Worm (Caenorhabditis elegans) whole organism, mixed stage, embryonic: Measurements from ENCODE around the gene F09G2.2.

Experiments
- M03D4.4 ChIP-seq: sonication (generic microtip); optimal IDR thresholded peaks from 2 replicates; lab custom pipeline; 2017; ENCODE audit warnings: mild to moderate bottlenecking, missing genetic modification characterization, missing compliant biosample characterization
- bed-3 ChIP-seq: fragments of 200-800 bp; sonication (Bioruptor generic); optimal IDR thresholded peaks from 3 replicates; lab custom pipeline; 2018; ENCODE audit warnings: mild to moderate bottlenecking, missing genetic modification characterization, moderate library complexity, missing compliant biosample characterization
- blmp-1 ChIP-seq: fragments of 150-350 bp; optimal IDR thresholded peaks from 2 replicates; lab custom pipeline; 2014; ENCODE audit warnings: missing biosample characterization, missing genetic modification characterization
- ceh-39 ChIP-seq: fragments of 150-350 bp; optimal IDR thresholded peaks from 2 replicates; lab custom pipeline; 2014; ENCODE audit warnings: missing biosample characterization, missing genetic modification characterization
- ceh-43 ChIP-seq: fragments of 200-800 bp; sonication (Bioruptor generic); optimal IDR thresholded peaks from 2 replicates; lab custom pipeline; 2018; ENCODE audit warnings: mild to moderate bottlenecking, missing genetic modification characterization, moderate library complexity, missing compliant biosample characterization
- ces-1 ChIP-seq: fragments of 150-350 bp; optimal IDR thresholded peaks from 2 replicates; lab custom pipeline; 2014; ENCODE audit warnings: missing biosample characterization, missing genetic modification reagents, missing genetic modification characterization
- cnd-1 ChIP-seq: fragments of 200-800 bp; sonication (Bioruptor generic); optimal IDR thresholded peaks from 2 replicates; lab custom pipeline; 2018; ENCODE audit warnings: mild to moderate bottlenecking, missing genetic modification characterization, missing compliant biosample characterization
- drap-1 ChIP-seq: fragments of 200-800 bp; sonication (Bioruptor generic); optimal IDR thresholded peaks from 3 replicates; lab custom pipeline; 2018; ENCODE audit warnings: mild to moderate bottlenecking, missing genetic modification characterization, missing compliant biosample characterization
- elt-1 ChIP-seq: sonication (generic microtip); optimal IDR thresholded peaks from 2 replicates; lab custom pipeline; 2017; ENCODE audit warnings: missing genetic modification characterization, mild to moderate bottlenecking, missing compliant biosample characterization, antibody characterized with exemption, moderate library complexity, borderline replicate concordance; ENCODE audit not compliant: insufficient read depth
- elt-3 ChIP-seq: fragments of 150-350 bp; optimal IDR thresholded peaks from 2 replicates; lab custom pipeline; 2014; ENCODE audit warnings: missing biosample characterization, missing genetic modification characterization
- ham-2 ChIP-seq: fragments of 200-800 bp; sonication (Bioruptor generic); optimal IDR thresholded peaks from 2 replicates; lab custom pipeline; 2018; ENCODE audit warnings: mild to moderate bottlenecking, missing genetic modification characterization, missing compliant biosample characterization
- hlh-1 ChIP-seq: fragments of 150-350 bp; optimal IDR thresholded peaks from 2 replicates; lab custom pipeline; 2014; ENCODE audit warnings: missing biosample characterization, missing genetic modification reagents, missing genetic modification characterization
- lin-13 ChIP-seq: fragments of 150-350 bp; optimal IDR thresholded peaks from 2 replicates; lab custom pipeline; 2014; ENCODE audit warnings: missing biosample characterization, missing genetic modification characterization
- lin-32 ChIP-seq: fragments of 200-800 bp; sonication (Bioruptor generic); optimal IDR thresholded peaks from 2 replicates; lab custom pipeline; 2018; ENCODE audit warnings: mild to moderate bottlenecking, missing genetic modification characterization, missing compliant biosample characterization
- lsy-2 ChIP-seq: fragments of 150-350 bp; optimal IDR thresholded peaks from 2 replicates; lab custom pipeline; 2014; ENCODE audit warnings: missing biosample characterization, missing genetic modification characterization
- mep-1 ChIP-seq: fragments of 150-350 bp; optimal IDR thresholded peaks from 2 replicates; lab custom pipeline; 2017; ENCODE audit warnings: missing biosample characterization, missing genetic modification reagents, missing genetic modification characterization, inconsistent platforms
- mls-2 ChIP-seq: sonication (generic microtip); optimal IDR thresholded peaks from 2 replicates; lab custom pipeline; 2016; ENCODE audit warnings: mild to moderate bottlenecking, missing genetic modification characterization, moderate library complexity, missing compliant biosample characterization
- nhr-12 ChIP-seq: fragments of 150-350 bp; optimal IDR thresholded peaks from 2 replicates; lab custom pipeline; 2014; ENCODE audit warnings: missing biosample characterization, missing genetic modification characterization
- nhr-2 ChIP-seq: fragments of 150-350 bp; optimal IDR thresholded peaks from 2 replicates; lab custom pipeline; 2014; ENCODE audit warnings: missing biosample characterization, missing genetic modification characterization
- nhr-237 ChIP-seq: fragments of 150-350 bp; optimal IDR thresholded peaks from 2 replicates; lab custom pipeline; 2014; ENCODE audit warnings: missing biosample characterization, missing genetic modification characterization
- nhr-76 ChIP-seq: sonication (generic microtip); optimal IDR thresholded peaks from 2 replicates; lab custom pipeline; 2017; ENCODE audit warnings: missing biosample characterization, missing genetic modification characterization
- pha-4 ChIP-seq: fragments of 150-350 bp; optimal IDR thresholded peaks from 2 replicates; lab custom pipeline; 2018; ENCODE audit warnings: missing biosample characterization, missing genetic modification reagents, missing genetic modification characterization
- sem-2 ChIP-seq: fragments of 200-800 bp; sonication (Bioruptor generic); optimal IDR thresholded peaks from 2 replicates; lab custom pipeline; 2018; ENCODE audit warnings: mild to moderate bottlenecking, missing genetic modification characterization, missing compliant biosample characterization
- sptf-1 ChIP-seq: sonication (generic microtip); optimal IDR thresholded peaks from 2 replicates; lab custom pipeline; 2017; ENCODE audit warnings: mild to moderate bottlenecking, missing genetic modification characterization, moderate library complexity, missing compliant biosample characterization
- unc-120 ChIP-seq: sonication (generic microtip); optimal IDR thresholded peaks from 2 replicates; lab custom pipeline; 2017; ENCODE audit warnings: missing genetic modification characterization, missing compliant biosample characterization; ENCODE audit not compliant: poor library complexity, severe bottlenecking
- unc-39 ChIP-seq: fragments of 150-350 bp; optimal IDR thresholded peaks from 2 replicates; lab custom pipeline; 2014; ENCODE audit warnings: missing biosample characterization, missing genetic modification characterization
- unc-62 ChIP-seq: fragments of 150-350 bp; optimal IDR thresholded peaks from 2 replicates; lab custom pipeline; 2014; ENCODE audit warnings: missing biosample characterization, missing genetic modification reagents, missing genetic modification characterization
- zip-8 ChIP-seq: fragments of 150-350 bp; optimal IDR thresholded peaks from 2 replicates; lab custom pipeline; 2014; ENCODE audit warnings: missing biosample characterization, missing genetic modification characterization

The F09G2.2 gene

ce11 chrV:7194818-7195217 is 1.9 kb upstream of the F09G2.2 start:
- no peak for TF ChIP-seq blmp-1 (tag; lab: Kevin White, UChicago)
- no peak for TF ChIP-seq zip-8 (tag; lab: Kevin White, UChicago)
- no peak for TF ChIP-seq nhr-237
- TF ChIP-seq unc-62 (GFP tag; lab: Kevin White, UChicago): no peak
- TF ChIP-seq nhr-76: no peak
- TF ChIP-seq elt-3 (tag; lab: Kevin White, UChicago): no peak
- TF ChIP-seq lin-32: no peak

DNA sequence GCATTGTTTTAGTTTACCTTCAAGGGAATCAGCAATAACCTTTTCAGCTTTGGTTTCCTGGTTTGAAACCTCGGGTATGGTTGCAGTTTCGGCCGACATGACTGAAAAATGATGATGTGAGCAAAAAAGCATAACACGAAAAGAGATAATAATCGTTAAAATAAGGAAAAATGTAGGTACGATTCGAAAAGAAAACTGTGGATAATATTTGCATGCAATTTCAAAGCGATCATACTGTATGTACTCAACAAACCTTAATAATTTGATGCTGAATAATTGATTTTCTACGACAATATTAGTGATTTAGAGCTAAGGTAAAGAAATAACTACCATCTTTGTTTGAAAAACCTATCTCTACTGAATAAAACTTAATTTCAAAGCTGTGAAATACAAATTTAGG is 679 bp upstream of the F09G2.2 start, which contains the start of gene attf-2:
Gene attf-2, minus strand, starts transcription at position 101 of the 400 bp plus-strand sequence.
- no peak for TF ChIP-seq nhr-12 (tag; lab: Kevin White, UChicago)
- TF ChIP-seq ceh-39 (tag; lab: Kevin White, UChicago): no peak
- no peak for TF ChIP-seq lsy-2 (tag; lab: Kevin White, UChicago)
- no peak for TF ChIP-seq unc-120 (tag; lab: Kevin White, UChicago)
- no peak for TF ChIP-seq lin-13 (tag; lab: Kevin White, UChicago)
- no peak for TF ChIP-seq unc-39
- TF ChIP-seq pha-4 (tag; lab: Kevin White, UChicago): no peak
- no peak for TF ChIP-seq elt-3 (tag; lab: Kevin White, UChicago)
- TF ChIP-seq nhr-237: no peak
- no peak for TF ChIP-seq mep-1 (tag; lab: Kevin White, UChicago)
- no peak for TF ChIP-seq ceh-43 (GFP tag; lab: Kevin White, UChicago)

- TF ChIP-seq bed-3: no peak
- no peak for TF ChIP-seq hlh-1 (tag; lab: Kevin White, UChicago)
- no peak for TF ChIP-seq blmp-1 (tag; lab: Kevin White, UChicago)
- no peak for TF ChIP-seq sem-2 (GFP tag; lab: Kevin White, UChicago)
- no peak for TF ChIP-seq unc-62 (GFP tag; lab: Kevin White, UChicago)
- TF ChIP-seq M03D4.4 (tag; lab: Kevin White, UChicago): no peak
- no peak for TF ChIP-seq lin-32
- no peak for TF ChIP-seq cnd-1 (tag; lab: Kevin White, UChicago)
- TF ChIP-seq ham-2 (GFP tag; lab: Kevin White, UChicago): no peak
- TF ChIP-seq elt-3 (tag; lab: Kevin White, UChicago): no peak
Observed at ce11 chrV:7197036-7197435, 320 bp downstream of the F09G2.2 start.

- no peak for TF ChIP-seq nhr-12 (tag; lab: Kevin White, UChicago)
- TF ChIP-seq ceh-39 (tag; lab: Kevin White, UChicago): no peak
- no peak for TF ChIP-seq ces-1 (GFP tag; lab: Kevin White, UChicago)
- TF ChIP-seq ceh-43 (GFP tag; lab: Kevin White, UChicago): no peak
Observed at ce11 chrV:7198403-7198802, 1.7 kb downstream of the F09G2.2 start.

ce11 chrV:7199077-7199476 is 2.4 kb downstream of the F09G2.2 start:
- TF ChIP-seq lin-32: no peak
- TF ChIP-seq unc-62 (GFP tag; lab: Kevin White, UChicago): no peak
- no peak for TF ChIP-seq nhr-12 (tag; lab: Kevin White, UChicago)
- no peak for TF ChIP-seq sptf-1 (tag; lab: Kevin White, UChicago)
- TF ChIP-seq hlh-1 (tag; lab: Kevin White, UChicago): no peak
- no peak for TF ChIP-seq nhr-2 (tag; lab: Kevin White, UChicago)
- no peak for TF ChIP-seq ham-2 (GFP tag; lab: Kevin White, UChicago)
- no peak for TF ChIP-seq lsy-2 (tag; lab: Kevin White, UChicago)
- TF ChIP-seq elt-1: no peak
- TF ChIP-seq M03D4.4 (tag; lab: Kevin White, UChicago): no peak
- no peak for TF ChIP-seq pha-4 (tag; lab: Kevin White, UChicago)
- no peak for TF ChIP-seq elt-3 (tag; lab: Kevin White, UChicago)
- no peak for TF ChIP-seq cnd-1 (tag; lab: Kevin White, UChicago)

ce11 chrV:7199932-7200331 is 3.2 kb downstream of the F09G2.2 start, which contains the start of gene F09G2.1:
Gene F09G2.1 (plus strand): TSS chrV:7200232.
- no peak for TF ChIP-seq drap-1 (GFP tag; lab: Kevin White, UChicago)
- TF ChIP-seq ham-2 (GFP tag; lab: Kevin White, UChicago): no peak
- TF ChIP-seq unc-62 (GFP tag; lab: Kevin White, UChicago): no peak
- no peak for TF ChIP-seq M03D4.4 (tag; lab: Kevin White, UChicago)
- TF ChIP-seq nhr-2 (tag; lab: Kevin White, UChicago): no peak
- TF ChIP-seq sem-2 (GFP tag; lab: Kevin White, UChicago): no peak
- TF ChIP-seq hlh-1 (tag; lab: Kevin White, UChicago): no peak
- no peak for TF ChIP-seq mls-2 (tag; lab: Kevin White, UChicago)
- TF ChIP-seq mep-1 (tag; lab: Kevin White, UChicago): no peak
